Fruit fly (Drosophila melanogaster) whole organism, prepupa: ENCODE data around the gene CG44838.

ENCODE experiments used
- CG10669 ChIP-seq: fragments of 200-800 bp; sonication (Bioruptor generic); optimal IDR thresholded peaks from 3 replicates; lab custom pipeline; 2018; ENCODE audit warnings: missing biosample characterization, mild to moderate bottlenecking, missing genetic modification characterization, moderate library complexity
- CG31627 ChIP-seq: fragments of 200-800 bp; sonication (Bioruptor generic); optimal IDR thresholded peaks from 3 replicates; lab custom pipeline; 2016; ENCODE audit warnings: missing biosample characterization, missing genetic modification characterization
- CG3919 ChIP-seq: fragments of 200-800 bp; sonication (Bioruptor generic); optimal IDR thresholded peaks from 3 replicates; lab custom pipeline; 2016; ENCODE audit warnings: missing biosample characterization, missing genetic modification characterization
- Lpt ChIP-seq: fragments of 200-800 bp; sonication (Bioruptor generic); optimal IDR thresholded peaks from 3 replicates; lab custom pipeline; 2016; ENCODE audit warnings: missing biosample characterization, missing genetic modification characterization
- acj6 ChIP-seq: fragments of 200-800 bp; sonication (Bioruptor generic); optimal IDR thresholded peaks from 3 replicates; lab custom pipeline; 2016; ENCODE audit warnings: missing biosample characterization, missing genetic modification characterization
- lz ChIP-seq: fragments of 200-800 bp; sonication (Bioruptor generic); optimal IDR thresholded peaks from 3 replicates; lab custom pipeline; 2016; ENCODE audit warnings: missing biosample characterization, missing genetic modification characterization
- pdm3 ChIP-seq: fragments of 200-800 bp; sonication (Bioruptor generic); optimal IDR thresholded peaks from 3 replicates; lab custom pipeline; 2016; ENCODE audit warnings: missing biosample characterization, missing genetic modification characterization
- spab ChIP-seq: fragments of 200-800 bp; sonication (Bioruptor generic); optimal IDR thresholded peaks from 2 replicates; lab custom pipeline; 2017; ENCODE audit warnings: missing biosample characterization, mild to moderate bottlenecking, missing genetic modification characterization, missing genetic modification reagents

DNA sequence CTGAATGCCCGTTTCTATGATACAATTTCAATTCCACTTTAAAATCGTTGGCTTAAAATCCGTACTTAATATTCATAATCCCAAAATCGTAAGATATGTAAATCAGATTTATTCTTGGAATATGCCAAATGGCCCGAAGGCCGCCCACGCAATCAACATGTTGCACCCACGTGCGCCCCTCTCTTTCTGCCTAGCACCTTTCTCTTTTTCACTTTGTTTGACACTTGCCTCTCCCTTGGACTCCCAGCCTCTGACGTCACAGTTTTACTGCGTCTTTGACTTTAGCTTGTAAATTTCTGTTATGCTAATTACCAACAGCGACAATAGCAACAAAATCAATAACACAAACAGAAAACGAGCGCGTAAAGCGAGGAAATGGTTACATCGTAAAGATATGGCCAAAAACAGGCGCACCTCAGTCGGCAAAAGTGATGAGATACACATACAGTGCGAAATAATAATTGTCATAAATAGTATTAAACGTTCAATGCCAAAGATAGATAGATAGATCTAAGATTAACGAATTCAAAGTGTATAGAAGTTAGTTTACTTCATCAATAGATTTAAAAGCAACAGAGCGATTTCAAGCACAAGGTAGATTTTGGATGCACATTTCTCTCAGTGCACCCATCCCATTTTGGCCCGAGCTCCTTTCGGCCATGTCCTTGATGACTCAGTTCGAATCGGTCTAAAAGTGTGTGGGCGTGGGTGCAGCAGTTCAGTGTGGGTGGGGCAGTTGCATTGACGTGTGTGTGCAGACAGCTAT lies 42.9 kb downstream of the CG44838 start:
- TF ChIP-seq CG10669 (GFP tag; lab: Kevin White, UChicago) (peak; percentile 43), CG31627 (GFP tag; lab: Kevin White, UChicago) (no peak), spab (peak; percentile 23), pdm3 (GFP tag; lab: Kevin White, UChicago) (no peak), Lpt (GFP tag; lab: Kevin White, UChicago) (peak; percentile 46), acj6 (no peak), CG3919 (no peak), lz (GFP tag; lab: Kevin White, UChicago) (no peak)
